Worm (Caenorhabditis elegans) whole organism, mixed stage, embryonic: ENCODE results near the gene F09G2.8.

Source experiments
- M03D4.4 ChIP-seq: sonication (generic microtip); optimal IDR thresholded peaks from 2 replicates; lab custom pipeline; 2017; ENCODE audit warnings: mild to moderate bottlenecking, missing genetic modification characterization, missing compliant biosample characterization
- bed-3 ChIP-seq: fragments of 200-800 bp; sonication (Bioruptor generic); optimal IDR thresholded peaks from 3 replicates; lab custom pipeline; 2018; ENCODE audit warnings: mild to moderate bottlenecking, missing genetic modification characterization, moderate library complexity, missing compliant biosample characterization
- blmp-1 ChIP-seq: fragments of 150-350 bp; optimal IDR thresholded peaks from 2 replicates; lab custom pipeline; 2014; ENCODE audit warnings: missing biosample characterization, missing genetic modification characterization
- ceh-39 ChIP-seq: fragments of 150-350 bp; optimal IDR thresholded peaks from 2 replicates; lab custom pipeline; 2014; ENCODE audit warnings: missing biosample characterization, missing genetic modification characterization
- ceh-43 ChIP-seq: fragments of 200-800 bp; sonication (Bioruptor generic); optimal IDR thresholded peaks from 2 replicates; lab custom pipeline; 2018; ENCODE audit warnings: mild to moderate bottlenecking, missing genetic modification characterization, moderate library complexity, missing compliant biosample characterization
- ceh-83 ChIP-seq: fragments of 200-800 bp; sonication (Bioruptor generic); optimal IDR thresholded peaks from 2 replicates; lab custom pipeline; 2018; ENCODE audit warnings: mild to moderate bottlenecking, missing genetic modification characterization, missing compliant biosample characterization
- ces-1 ChIP-seq: fragments of 150-350 bp; optimal IDR thresholded peaks from 2 replicates; lab custom pipeline; 2014; ENCODE audit warnings: missing biosample characterization, missing genetic modification reagents, missing genetic modification characterization
- cnd-1 ChIP-seq: fragments of 200-800 bp; sonication (Bioruptor generic); optimal IDR thresholded peaks from 2 replicates; lab custom pipeline; 2018; ENCODE audit warnings: mild to moderate bottlenecking, missing genetic modification characterization, missing compliant biosample characterization
- drap-1 ChIP-seq: fragments of 200-800 bp; sonication (Bioruptor generic); optimal IDR thresholded peaks from 3 replicates; lab custom pipeline; 2018; ENCODE audit warnings: mild to moderate bottlenecking, missing genetic modification characterization, missing compliant biosample characterization
- elt-1 ChIP-seq: sonication (generic microtip); optimal IDR thresholded peaks from 2 replicates; lab custom pipeline; 2017; ENCODE audit warnings: missing genetic modification characterization, mild to moderate bottlenecking, missing compliant biosample characterization, antibody characterized with exemption, moderate library complexity, borderline replicate concordance; ENCODE audit not compliant: insufficient read depth
- elt-3 ChIP-seq: fragments of 150-350 bp; optimal IDR thresholded peaks from 2 replicates; lab custom pipeline; 2014; ENCODE audit warnings: missing biosample characterization, missing genetic modification characterization
- ham-2 ChIP-seq: fragments of 200-800 bp; sonication (Bioruptor generic); optimal IDR thresholded peaks from 2 replicates; lab custom pipeline; 2018; ENCODE audit warnings: mild to moderate bottlenecking, missing genetic modification characterization, missing compliant biosample characterization
- hlh-1 ChIP-seq: fragments of 150-350 bp; optimal IDR thresholded peaks from 2 replicates; lab custom pipeline; 2014; ENCODE audit warnings: missing biosample characterization, missing genetic modification reagents, missing genetic modification characterization
- lin-13 ChIP-seq: fragments of 150-350 bp; optimal IDR thresholded peaks from 2 replicates; lab custom pipeline; 2014; ENCODE audit warnings: missing biosample characterization, missing genetic modification characterization
- lsy-2 ChIP-seq: fragments of 150-350 bp; optimal IDR thresholded peaks from 2 replicates; lab custom pipeline; 2014; ENCODE audit warnings: missing biosample characterization, missing genetic modification characterization
- mep-1 ChIP-seq: fragments of 150-350 bp; optimal IDR thresholded peaks from 2 replicates; lab custom pipeline; 2017; ENCODE audit warnings: missing biosample characterization, missing genetic modification reagents, missing genetic modification characterization, inconsistent platforms
- mls-2 ChIP-seq: sonication (generic microtip); optimal IDR thresholded peaks from 2 replicates; lab custom pipeline; 2016; ENCODE audit warnings: mild to moderate bottlenecking, missing genetic modification characterization, moderate library complexity, missing compliant biosample characterization
- nhr-2 ChIP-seq: fragments of 150-350 bp; optimal IDR thresholded peaks from 2 replicates; lab custom pipeline; 2014; ENCODE audit warnings: missing biosample characterization, missing genetic modification characterization
- nhr-237 ChIP-seq: fragments of 150-350 bp; optimal IDR thresholded peaks from 2 replicates; lab custom pipeline; 2014; ENCODE audit warnings: missing biosample characterization, missing genetic modification characterization
- nhr-28 ChIP-seq: fragments of 150-350 bp; optimal IDR thresholded peaks from 2 replicates; lab custom pipeline; 2014; ENCODE audit warnings: missing biosample characterization, missing genetic modification characterization
- nhr-76 ChIP-seq: sonication (generic microtip); optimal IDR thresholded peaks from 2 replicates; lab custom pipeline; 2017; ENCODE audit warnings: missing biosample characterization, missing genetic modification characterization
- pha-4 ChIP-seq: fragments of 150-350 bp; optimal IDR thresholded peaks from 2 replicates; lab custom pipeline; 2018; ENCODE audit warnings: missing biosample characterization, missing genetic modification reagents, missing genetic modification characterization
- sem-2 ChIP-seq: fragments of 200-800 bp; sonication (Bioruptor generic); optimal IDR thresholded peaks from 2 replicates; lab custom pipeline; 2018; ENCODE audit warnings: mild to moderate bottlenecking, missing genetic modification characterization, missing compliant biosample characterization
- snpc-4 ChIP-seq: fragments of 150-350 bp; optimal IDR thresholded peaks from 2 replicates; lab custom pipeline; 2014; ENCODE audit warnings: missing biosample characterization, missing genetic modification characterization
- sptf-1 ChIP-seq: sonication (generic microtip); optimal IDR thresholded peaks from 2 replicates; lab custom pipeline; 2017; ENCODE audit warnings: mild to moderate bottlenecking, missing genetic modification characterization, moderate library complexity, missing compliant biosample characterization
- tbx-8 ChIP-seq: fragments of 200-800 bp; sonication (Bioruptor generic); optimal IDR thresholded peaks from 2 replicates; lab custom pipeline; 2018; ENCODE audit warnings: mild to moderate bottlenecking, missing genetic modification characterization, moderate library complexity, missing compliant biosample characterization
- unc-120 ChIP-seq: sonication (generic microtip); optimal IDR thresholded peaks from 2 replicates; lab custom pipeline; 2017; ENCODE audit warnings: missing genetic modification characterization, missing compliant biosample characterization; ENCODE audit not compliant: poor library complexity, severe bottlenecking
- unc-39 ChIP-seq: fragments of 150-350 bp; optimal IDR thresholded peaks from 2 replicates; lab custom pipeline; 2014; ENCODE audit warnings: missing biosample characterization, missing genetic modification characterization
- unc-62 ChIP-seq: fragments of 150-350 bp; optimal IDR thresholded peaks from 2 replicates; lab custom pipeline; 2014; ENCODE audit warnings: missing biosample characterization, missing genetic modification reagents, missing genetic modification characterization
- ztf-11 ChIP-seq: fragments of 150-350 bp; optimal IDR thresholded peaks from 2 replicates; lab custom pipeline; 2014; ENCODE audit warnings: missing biosample characterization, missing genetic modification characterization

F09G2.8 gene

DNA sequence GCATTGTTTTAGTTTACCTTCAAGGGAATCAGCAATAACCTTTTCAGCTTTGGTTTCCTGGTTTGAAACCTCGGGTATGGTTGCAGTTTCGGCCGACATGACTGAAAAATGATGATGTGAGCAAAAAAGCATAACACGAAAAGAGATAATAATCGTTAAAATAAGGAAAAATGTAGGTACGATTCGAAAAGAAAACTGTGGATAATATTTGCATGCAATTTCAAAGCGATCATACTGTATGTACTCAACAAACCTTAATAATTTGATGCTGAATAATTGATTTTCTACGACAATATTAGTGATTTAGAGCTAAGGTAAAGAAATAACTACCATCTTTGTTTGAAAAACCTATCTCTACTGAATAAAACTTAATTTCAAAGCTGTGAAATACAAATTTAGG, 2.6 kb upstream of the F09G2.8 start, which contains the start of gene attf-2:
attf-2 (minus strand) TSS at position 101 of the 400 bp plus-strand sequence.
- TF ChIP-seq sptf-1 (no peak), hlh-1 (tag; lab: Kevin White, UChicago) (no peak), M03D4.4 (tag; lab: Kevin White, UChicago) (no peak), ham-2 (GFP tag; lab: Kevin White, UChicago) (no peak), lsy-2 (no peak), elt-3 (tag; lab: Kevin White, UChicago) (no peak), bed-3 (GFP tag; lab: Kevin White, UChicago) (no peak), cnd-1 (tag; lab: Kevin White, UChicago) (no peak), nhr-2 (tag; lab: Kevin White, UChicago) (no peak), sem-2 (no peak)

DNA sequence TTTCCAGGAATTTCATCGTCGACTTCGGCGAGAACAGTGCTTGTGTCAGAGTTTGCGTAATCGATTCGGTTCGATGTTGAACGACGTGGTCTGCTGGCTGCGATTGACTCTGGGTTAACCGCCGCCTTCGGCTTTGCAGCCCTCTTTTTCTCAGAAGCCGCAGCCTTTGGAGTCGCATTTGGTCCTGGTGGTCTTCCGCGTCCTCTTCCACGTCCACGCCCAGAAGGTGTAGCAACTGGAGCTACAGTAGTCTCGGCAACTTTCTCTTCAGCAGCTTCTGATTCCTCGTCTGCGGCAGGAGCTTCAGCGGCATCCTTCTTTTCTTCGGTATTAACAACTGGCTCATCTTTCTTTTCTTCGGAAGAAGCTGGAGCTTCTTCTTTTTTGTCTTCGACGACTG, 1.4 kb upstream of the F09G2.8 start:
- TF ChIP-seq pha-4 (no peak), mls-2 (no peak), ceh-39 (tag; lab: Kevin White, UChicago) (no peak), elt-1 (tag; lab: Kevin White, UChicago) (no peak), blmp-1 (tag; lab: Kevin White, UChicago) (no peak), lsy-2 (no peak)

DNA sequence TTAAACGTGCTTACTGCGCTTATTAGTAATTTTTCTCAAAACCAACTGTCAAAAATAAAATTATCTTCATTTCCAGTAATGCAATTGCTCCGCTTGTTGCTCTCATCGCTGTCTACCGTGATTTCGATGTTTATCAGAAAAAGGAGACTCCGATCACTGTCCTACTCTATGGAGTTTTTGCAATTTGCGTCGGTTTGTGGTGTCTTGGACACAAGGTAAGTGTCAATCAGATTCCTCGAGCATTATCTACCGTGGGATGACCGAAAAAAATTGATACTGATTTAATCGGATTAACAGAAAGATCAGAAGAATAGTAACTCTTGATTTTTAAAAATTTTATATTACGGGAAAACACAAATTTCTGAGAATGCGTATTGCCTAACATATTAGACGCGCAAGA, 6.2 kb downstream of the F09G2.8 start:
- TF ChIP-seq mls-2 (no peak), cnd-1 (tag; lab: Kevin White, UChicago) (no peak), elt-3 (tag; lab: Kevin White, UChicago) (no peak), unc-39 (tag; lab: Kevin White, UChicago) (no peak), lin-13 (tag; lab: Kevin White, UChicago) (no peak), tbx-8 (GFP tag; lab: Kevin White, UChicago) (no peak)

DNA sequence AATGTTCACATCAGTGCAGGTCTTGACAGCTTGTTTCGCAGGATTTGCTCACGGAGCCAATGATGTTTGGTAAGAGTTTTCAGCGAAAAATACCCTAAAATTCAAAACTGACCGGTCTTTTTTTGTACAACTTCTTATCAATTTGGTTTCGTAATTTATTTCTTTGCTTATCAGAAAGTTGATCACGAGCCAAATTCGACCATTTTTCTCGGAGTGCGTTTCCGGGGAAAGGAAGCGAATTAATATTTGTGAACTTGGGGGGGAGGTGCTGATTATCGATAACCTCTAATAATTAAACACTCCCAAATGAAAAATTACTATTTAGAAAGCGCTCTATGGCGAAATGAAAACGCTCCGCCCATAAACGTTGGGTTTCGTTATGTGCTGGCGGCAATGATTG, 6.9 kb downstream of the F09G2.8 start:
- TF ChIP-seq drap-1 (no peak), hlh-1 (tag; lab: Kevin White, UChicago) (no peak), ceh-39 (tag; lab: Kevin White, UChicago) (no peak), ceh-43 (GFP tag; lab: Kevin White, UChicago) (no peak), sptf-1 (no peak), bed-3 (GFP tag; lab: Kevin White, UChicago) (no peak), nhr-237 (tag; lab: Kevin White, UChicago) (no peak), elt-1 (tag; lab: Kevin White, UChicago) (no peak), unc-62 (no peak), unc-39 (tag; lab: Kevin White, UChicago) (no peak), cnd-1 (tag; lab: Kevin White, UChicago) (no peak), lsy-2 (no peak), nhr-76 (tag; lab: Kevin White, UChicago) (no peak), nhr-28 (no peak), M03D4.4 (tag; lab: Kevin White, UChicago) (no peak), sem-2 (no peak), ceh-83 (GFP tag; lab: Kevin White, UChicago) (no peak), snpc-4 (tag; lab: Kevin White, UChicago) (no peak)

DNA sequence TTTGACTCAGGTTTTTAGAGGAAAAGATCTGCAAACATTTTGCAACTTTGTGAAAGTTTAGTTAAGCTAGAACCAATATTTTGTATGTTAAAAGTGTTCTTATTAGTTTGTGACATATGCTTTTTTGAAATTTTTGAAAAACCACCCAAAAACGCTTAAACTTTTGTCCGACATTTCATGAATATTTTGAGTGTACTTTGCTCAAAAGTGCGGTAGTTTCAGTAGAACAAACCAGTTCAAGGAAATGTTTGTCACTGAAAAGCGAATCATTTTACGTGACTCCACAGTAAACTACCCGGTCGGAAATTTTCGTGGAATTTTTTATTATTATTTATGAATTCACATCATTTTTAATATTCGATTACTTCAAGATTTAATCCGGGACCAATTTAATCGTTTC, 8.9 kb downstream of the F09G2.8 start, which contains the start of gene pitr-5:
pitr-5 (plus strand) TSS at position 301 of the 400 bp plus-strand sequence.
- TF ChIP-seq elt-3 (tag; lab: Kevin White, UChicago) (no peak), unc-120 (tag; lab: Kevin White, UChicago) (no peak), nhr-2 (tag; lab: Kevin White, UChicago) (no peak), sem-2 (no peak), unc-62 (no peak), ham-2 (GFP tag; lab: Kevin White, UChicago) (no peak), ceh-83 (GFP tag; lab: Kevin White, UChicago) (no peak), drap-1 (no peak), mep-1 (tag; lab: Kevin White, UChicago) (no peak), elt-1 (tag; lab: Kevin White, UChicago) (no peak), snpc-4 (tag; lab: Kevin White, UChicago) (no peak), cnd-1 (tag; lab: Kevin White, UChicago) (no peak), ces-1 (no peak), ztf-11 (no peak), ceh-43 (GFP tag; lab: Kevin White, UChicago) (no peak), blmp-1 (tag; lab: Kevin White, UChicago) (no peak)
